Fruit fly (Drosophila melanogaster): ENCODE measurements around the gene Osi10a.

Osi10a gene

DNA sequence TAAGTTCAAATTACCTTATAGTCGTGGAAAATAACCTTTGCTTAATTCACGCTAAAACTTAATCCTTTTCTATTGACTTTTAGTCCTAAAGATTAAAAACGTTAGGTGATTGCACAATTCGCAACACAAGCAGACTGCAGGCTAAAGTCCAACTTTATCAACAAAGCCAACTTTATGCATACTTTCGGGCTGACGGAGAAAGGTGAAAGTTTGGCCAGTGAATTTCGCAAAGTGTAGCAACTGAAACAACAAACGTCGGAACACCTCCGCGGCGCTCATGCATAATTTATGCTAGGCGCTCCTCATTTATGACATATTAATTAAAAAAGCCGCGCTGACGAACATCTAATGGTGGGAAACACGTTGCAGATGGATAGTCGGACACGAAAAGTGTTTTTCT lies 6.2 kb downstream of the Osi10a start:
- TF ChIP-seq usp (GFP tag; optimal IDR thresholded peaks at IDR 0.05) (no peak), Dll (optimal IDR thresholded peaks at IDR 0.05) (no peak), pan (optimal IDR thresholded peaks at IDR 0.05) (no peak), psq (optimal IDR thresholded peaks at IDR 0.05) (no peak)

DNA sequence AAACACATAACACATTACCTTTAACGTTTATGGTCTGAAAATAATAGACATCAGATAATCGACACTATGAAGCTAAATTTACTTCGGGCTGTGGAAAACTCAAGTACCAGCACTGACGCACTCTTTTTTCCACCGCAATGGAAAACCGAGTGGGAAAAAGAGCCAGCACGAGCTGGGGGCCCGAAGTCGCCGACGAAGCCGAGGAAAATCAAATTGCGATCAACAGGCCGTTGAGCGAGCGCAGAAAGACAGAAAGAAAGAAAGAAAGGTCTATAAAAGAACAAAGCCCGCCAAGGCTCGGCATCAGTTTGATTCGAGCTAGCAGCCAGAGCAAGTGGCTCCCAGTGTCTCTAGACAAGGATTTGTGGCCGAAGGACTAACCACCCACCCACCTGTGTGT lies 14.5 kb downstream of the Osi10a start, which contains the start of gene Osi12:
TSS of gene Osi12 (plus strand) at position 301 of the 400 bp plus-strand sequence.
- TF ChIP-seq usp (GFP tag; optimal IDR thresholded peaks at IDR 0.05), result no peak
- no peak for TF ChIP-seq pan (optimal IDR thresholded peaks at IDR 0.05)
- TF ChIP-seq psq (optimal IDR thresholded peaks at IDR 0.05), result no peak
- TF ChIP-seq EcR (GFP tag; optimal IDR thresholded peaks at IDR 0.05), result no peak
- TF ChIP-seq Dll (optimal IDR thresholded peaks at IDR 0.05), result no peak
- no peak for TF ChIP-seq CG8478 (optimal IDR thresholded peaks at IDR 0.05)

DNA sequence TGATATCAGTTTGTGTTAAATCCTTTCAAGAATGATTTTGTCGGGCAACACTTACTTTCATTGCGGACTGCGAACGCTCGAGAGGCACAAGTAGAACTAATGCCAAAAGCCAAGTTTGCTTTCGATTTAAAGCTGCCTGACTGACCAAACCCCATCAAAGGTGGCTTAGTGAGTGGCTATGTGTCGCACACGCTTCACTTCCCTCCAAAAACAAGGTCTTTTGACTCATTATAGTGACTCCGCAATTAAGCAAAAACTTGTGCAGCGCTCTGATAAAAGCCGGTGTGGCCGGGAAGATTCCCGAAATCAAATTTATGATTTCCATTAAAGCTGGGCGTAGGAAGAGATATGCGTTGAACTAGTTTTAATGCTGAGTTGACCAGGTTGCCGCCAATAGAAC lies 21.3 kb downstream of the Osi10a start, which contains the start of gene CG15597:
TSS of gene CG15597 (minus strand) at position 101 of the 400 bp plus-strand sequence.
- TF ChIP-seq usp (GFP tag; optimal IDR thresholded peaks at IDR 0.05) (no peak), Dll (optimal IDR thresholded peaks at IDR 0.05) (no peak), pan (optimal IDR thresholded peaks at IDR 0.05) (no peak)

- TF ChIP-seq Dll (optimal IDR thresholded peaks at IDR 0.05) (no peak), EcR (GFP tag; optimal IDR thresholded peaks at IDR 0.05) (no peak), psq (optimal IDR thresholded peaks at IDR 0.05) (no peak), usp (GFP tag; optimal IDR thresholded peaks at IDR 0.05) (no peak), CG8478 (optimal IDR thresholded peaks at IDR 0.05) (no peak), pan (optimal IDR thresholded peaks at IDR 0.05) (no peak)
Measured at dm6 chr3R:6287433-6287832, 23.7 kb downstream of the Osi10a start, which contains the start of gene CG15594. Gene CG15594, plus strand, starts transcription at chr3R:6287733.

dm6 chr3R:6290289-6290688 lies 26.5 kb downstream of the Osi10a start:
- TF ChIP-seq usp (GFP tag; optimal IDR thresholded peaks at IDR 0.05), result no peak
- TF ChIP-seq CG8478 (optimal IDR thresholded peaks at IDR 0.05), result no peak

DNA sequence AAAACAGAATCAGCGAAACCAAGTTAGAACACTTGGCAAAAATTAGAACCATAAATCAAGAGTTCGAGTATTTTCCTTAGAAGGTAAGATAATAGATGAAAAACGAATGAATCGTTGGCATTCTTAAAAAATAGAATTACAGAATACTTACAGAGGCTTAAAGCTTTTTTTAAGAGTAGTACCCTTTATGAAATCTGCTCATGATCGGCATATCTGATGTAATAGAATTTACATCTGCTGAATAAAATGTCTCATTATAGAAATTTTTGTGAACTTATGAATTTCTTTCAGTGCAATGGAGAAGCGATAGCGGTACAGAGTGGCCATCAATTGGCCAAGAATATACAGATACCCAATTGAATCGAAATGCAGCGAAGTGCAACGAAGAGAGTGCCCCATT lies 27.7 kb downstream of the Osi10a start, which contains the start of gene Osi13:
TSS of gene Osi13 (plus strand) at position 301 of the 400 bp plus-strand sequence.
- no peak for TF ChIP-seq EcR (GFP tag; optimal IDR thresholded peaks at IDR 0.05)
- TF ChIP-seq Dll (optimal IDR thresholded peaks at IDR 0.05), result no peak
- TF ChIP-seq CG8478 (optimal IDR thresholded peaks at IDR 0.05), result no peak
- no peak for TF ChIP-seq psq (optimal IDR thresholded peaks at IDR 0.05)

DNA sequence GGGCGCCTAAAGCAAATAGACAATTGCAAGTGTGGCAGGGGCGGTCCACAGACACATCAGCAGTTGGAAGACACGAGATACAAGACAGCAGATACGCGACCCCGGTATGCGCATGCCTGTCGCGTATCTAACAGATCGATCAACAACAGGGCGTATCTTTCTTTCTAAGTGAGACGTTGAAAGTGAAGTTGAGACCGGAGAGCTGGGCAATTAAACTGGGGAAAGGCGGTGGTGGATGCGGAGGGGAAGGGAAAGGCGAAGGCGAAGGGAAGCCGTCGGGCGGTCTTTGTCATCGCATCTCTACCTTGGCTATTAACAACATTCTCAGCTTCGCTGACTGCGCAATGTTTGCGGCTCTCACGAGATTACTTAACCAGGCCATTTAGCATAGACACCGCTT lies 30.3 kb downstream of the Osi10a start:
- TF ChIP-seq Dll (optimal IDR thresholded peaks at IDR 0.05), result no peak
- no peak for TF ChIP-seq psq (optimal IDR thresholded peaks at IDR 0.05)
- no peak for TF ChIP-seq EcR (GFP tag; optimal IDR thresholded peaks at IDR 0.05)

DNA sequence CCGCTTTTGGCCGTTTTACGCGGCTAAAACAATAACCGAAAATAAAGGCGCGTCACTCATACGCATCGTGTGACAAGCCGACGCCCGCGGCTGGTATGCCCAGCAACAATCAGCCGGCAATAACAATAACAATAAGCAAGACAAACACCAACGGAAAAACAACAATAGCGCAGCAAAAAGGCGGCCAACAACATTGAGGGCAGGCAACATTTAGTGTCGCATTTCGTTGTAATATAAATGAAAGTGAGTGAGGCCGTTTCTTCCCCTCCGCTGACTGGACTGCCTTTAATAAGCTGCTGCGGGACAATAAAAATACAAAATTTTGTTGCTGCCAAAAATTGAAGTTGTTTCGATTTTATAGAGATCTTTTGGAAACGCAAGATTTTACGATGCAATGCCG lies 33.4 kb downstream of the Osi10a start:
- no peak for TF ChIP-seq Dll (optimal IDR thresholded peaks at IDR 0.05)
- TF ChIP-seq CG8478 (optimal IDR thresholded peaks at IDR 0.05), result no peak
- TF ChIP-seq usp (GFP tag; optimal IDR thresholded peaks at IDR 0.05), result no peak
- TF ChIP-seq psq (optimal IDR thresholded peaks at IDR 0.05), result no peak
- TF ChIP-seq pan (optimal IDR thresholded peaks at IDR 0.05), result no peak
- no peak for TF ChIP-seq EcR (GFP tag; optimal IDR thresholded peaks at IDR 0.05)

- TF ChIP-seq Dll (optimal IDR thresholded peaks at IDR 0.05), result no peak
- TF ChIP-seq CG8478 (optimal IDR thresholded peaks at IDR 0.05), result no peak
- no peak for TF ChIP-seq psq (optimal IDR thresholded peaks at IDR 0.05)
- no peak for TF ChIP-seq pan (optimal IDR thresholded peaks at IDR 0.05)
- no peak for TF ChIP-seq EcR (GFP tag; optimal IDR thresholded peaks at IDR 0.05)
- no peak for TF ChIP-seq usp (GFP tag; optimal IDR thresholded peaks at IDR 0.05)
Measured at dm6 chr3R:6298828-6299227, 35.1 kb downstream of the Osi10a start, which contains the start of gene Osi14. Gene Osi14, plus strand, starts transcription at chr3R:6299128.

dm6 chr3R:6301257-6301839 lies 37.6 kb downstream of the Osi10a start, which contains the start of gene Osi15:
Gene Osi15, plus strand, starts transcription at chr3R:6301804.
- TF ChIP-seq EcR (GFP tag; optimal IDR thresholded peaks at IDR 0.05) (no peak), CG8478 (optimal IDR thresholded peaks at IDR 0.05) (no peak), usp (GFP tag; optimal IDR thresholded peaks at IDR 0.05) (no peak), pan (optimal IDR thresholded peaks at IDR 0.05) (no peak), psq (optimal IDR thresholded peaks at IDR 0.05) (no peak), Dll (optimal IDR thresholded peaks at IDR 0.05) (no peak)

dm6 chr3R:6303738-6304137 lies 40.0 kb downstream of the Osi10a start, which contains the start of gene CG46396:
Gene CG46396, plus strand, starts transcription at chr3R:6304038.
- TF ChIP-seq EcR (GFP tag; optimal IDR thresholded peaks at IDR 0.05), result no peak
- no peak for TF ChIP-seq Dll (optimal IDR thresholded peaks at IDR 0.05)
- no peak for TF ChIP-seq CG8478 (optimal IDR thresholded peaks at IDR 0.05)
- no peak for TF ChIP-seq psq (optimal IDR thresholded peaks at IDR 0.05)
- TF ChIP-seq usp (GFP tag; optimal IDR thresholded peaks at IDR 0.05), result no peak
- TF ChIP-seq pan (optimal IDR thresholded peaks at IDR 0.05), result no peak

DNA sequence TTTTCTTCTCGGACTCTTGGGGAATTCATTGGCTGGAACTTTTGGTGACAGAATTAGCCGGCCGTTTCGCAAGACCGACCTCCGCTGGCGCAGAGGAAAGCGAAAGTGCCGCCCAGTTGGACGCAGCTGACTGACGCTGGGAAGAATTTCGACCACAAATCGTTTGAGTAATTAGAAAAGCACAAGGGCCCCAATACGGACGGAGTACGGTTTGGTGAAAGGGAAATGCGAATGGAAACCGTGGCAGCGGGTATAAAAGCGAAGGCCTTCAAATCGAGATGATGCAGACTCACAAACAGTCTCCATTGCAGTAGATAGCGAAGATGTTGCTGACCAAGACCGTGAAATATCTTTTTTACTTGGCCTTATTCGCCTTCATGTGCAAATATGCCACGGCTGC lies 41.2 kb downstream of the Osi10a start, which contains the start of gene Osi16:
TSS of gene Osi16 (plus strand) at position 301 of the 400 bp plus-strand sequence.
- no peak for TF ChIP-seq EcR (GFP tag; optimal IDR thresholded peaks at IDR 0.05)
- no peak for TF ChIP-seq CG8478 (optimal IDR thresholded peaks at IDR 0.05)
- TF ChIP-seq psq (optimal IDR thresholded peaks at IDR 0.05), result no peak
- TF ChIP-seq Dll (optimal IDR thresholded peaks at IDR 0.05), result no peak
- no peak for TF ChIP-seq pan (optimal IDR thresholded peaks at IDR 0.05)
- TF ChIP-seq usp (GFP tag; optimal IDR thresholded peaks at IDR 0.05), result no peak

DNA sequence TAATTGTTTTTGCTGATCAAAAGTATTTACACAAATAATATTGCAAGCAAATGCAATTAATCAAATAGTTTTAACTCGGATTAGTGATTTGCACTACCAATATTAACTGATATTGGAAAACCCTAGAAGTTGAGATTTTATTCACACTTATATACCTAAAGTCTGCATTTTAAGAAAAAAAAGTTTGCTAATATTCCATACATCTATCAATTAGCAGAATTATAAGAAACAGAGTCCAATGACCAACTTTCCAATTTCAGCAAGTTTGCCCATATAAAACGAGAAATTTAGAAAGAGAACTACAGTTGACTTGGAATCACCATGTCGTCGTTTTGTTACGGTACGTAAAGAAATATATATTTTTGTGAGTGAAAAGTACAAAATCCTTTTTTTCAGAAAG lies 42.8 kb downstream of the Osi10a start, which contains the start of gene CG46026:
TSS of gene CG46026 (plus strand) at position 301 of the 400 bp plus-strand sequence.
- no peak for TF ChIP-seq Dll (optimal IDR thresholded peaks at IDR 0.05)
- no peak for TF ChIP-seq pan (optimal IDR thresholded peaks at IDR 0.05)
